Fruit fly (Drosophila melanogaster) S2 (cell line): ENCODE results near the gene spz3.

Experiments
- CG8478 ChIP-seq: fragments of >200 bp; optimal IDR thresholded peaks from 2 replicates; lab custom pipeline; 2018
- CTCF ChIP-seq, 2 experiments: fragments of >200 bp; optimal IDR thresholded peaks; 2 replicates each; lab custom pipeline; 2018

DNA sequence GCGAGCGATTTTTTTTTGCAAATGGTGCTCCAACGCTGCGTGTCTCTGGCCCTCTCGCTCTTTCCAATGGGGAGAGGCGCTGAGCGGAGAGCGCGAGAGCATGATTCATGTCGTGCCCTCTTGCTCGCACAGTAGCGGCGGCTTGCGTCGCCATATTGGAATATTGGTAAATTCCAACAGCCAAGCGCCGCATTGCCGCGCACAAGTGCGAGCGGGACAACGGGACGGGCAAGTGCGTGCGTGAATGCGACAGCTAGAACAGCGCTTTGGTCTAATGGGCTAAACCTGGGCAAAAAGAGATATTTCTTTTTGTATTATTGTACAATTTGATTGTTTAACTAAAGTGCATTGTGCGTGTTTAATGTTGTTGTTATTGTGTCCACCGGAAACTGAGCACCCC lies 51.1 kb downstream of the spz3 start:
- TF ChIP-seq CTCF (optimal IDR thresholded peaks at IDR 0.05; lab: Kevin White, UChicago), result peak; percentile 22 to 60
- TF ChIP-seq CG8478 (lab: Kevin White, UChicago), result no peak
